Fruit fly (Drosophila melanogaster): ENCODE measurements around the gene Ctr1A.

The Ctr1A gene

dm6 chrX:6624977-6625591 is 36.4 kb upstream of the Ctr1A start:
- TF ChIP-seq psq (GFP tag; optimal IDR thresholded peaks at IDR 0.05), result no peak
- peak in 1 of 2 experiments; percentile 33 for TF ChIP-seq foxo (GFP tag; optimal IDR thresholded peaks at IDR 0.05)
- TF ChIP-seq Rel (GFP tag; optimal IDR thresholded peaks at IDR 0.05), result no peak
- no peak for TF ChIP-seq Rel (tag; optimal IDR thresholded peaks at IDR 0.05)
- TF ChIP-seq woc (GFP tag; optimal IDR thresholded peaks at IDR 0.05), result peak; percentile 11
- TF ChIP-seq tai (GFP tag; optimal IDR thresholded peaks at IDR 0.05), result no peak
- TF ChIP-seq dsf (GFP tag; optimal IDR thresholded peaks at IDR 0.05; ENCODE audit: borderline replicate concordance), result no peak
- TF ChIP-seq CG32264 (GFP tag; optimal IDR thresholded peaks at IDR 0.05), result no peak
- no peak for TF ChIP-seq Vsx2 (GFP tag; optimal IDR thresholded peaks at IDR 0.05; ENCODE audit: partially characterized antibody)
- no peak for TF ChIP-seq dmrt93B (GFP tag; optimal IDR thresholded peaks at IDR 0.05)
- no peak for TF ChIP-seq jim (GFP tag; optimal IDR thresholded peaks at IDR 0.05)
- no peak for TF ChIP-seq CrebA (GFP tag; optimal IDR thresholded peaks at IDR 0.05; ENCODE audit: borderline replicate concordance)
- no peak for TF ChIP-seq pan (optimal IDR thresholded peaks at IDR 0.05)
- TF ChIP-seq Dif (GFP tag; optimal IDR thresholded peaks at IDR 0.05; ENCODE audit: partially characterized antibody), result no peak
- TF ChIP-seq Hr83 (GFP tag; optimal IDR thresholded peaks at IDR 0.05; ENCODE audit: poor library complexity, severe bottlenecking), result no peak
- TF ChIP-seq Hr78 (GFP tag; optimal IDR thresholded peaks at IDR 0.05), result no peak
- TF ChIP-seq Abd-B (GFP tag; optimal IDR thresholded peaks at IDR 0.05), result no peak
- TF ChIP-seq CG9705 (GFP tag; optimal IDR thresholded peaks at IDR 0.05), result no peak
- no peak for TF ChIP-seq usp (GFP tag; optimal IDR thresholded peaks at IDR 0.05)
- TF ChIP-seq Mio (GFP tag; optimal IDR thresholded peaks at IDR 0.05), result no peak
- TF ChIP-seq OdsH (GFP tag; optimal IDR thresholded peaks at IDR 0.05), result no peak
- TF ChIP-seq rgr (GFP tag; optimal IDR thresholded peaks at IDR 0.05), result peak; percentile 27
- TF ChIP-seq Dfd (GFP tag; optimal IDR thresholded peaks at IDR 0.05), result no peak
- TF ChIP-seq sv (GFP tag; optimal IDR thresholded peaks at IDR 0.05), result no peak
- TF ChIP-seq h (GFP tag; optimal IDR thresholded peaks at IDR 0.05), result peak; percentile 22
- TF ChIP-seq Myc (optimal IDR thresholded peaks at IDR 0.05), result no peak
- TF ChIP-seq br (GFP tag; optimal IDR thresholded peaks at IDR 0.05), result no peak
- TF ChIP-seq Hnf4 (GFP tag; optimal IDR thresholded peaks at IDR 0.05), result no peak
- peak; percentile 36 for TF ChIP-seq ey (GFP tag; optimal IDR thresholded peaks at IDR 0.05)
- peak; percentile 29 for TF ChIP-seq fru (GFP tag; optimal IDR thresholded peaks at IDR 0.05)
- TF ChIP-seq sage (GFP tag; optimal IDR thresholded peaks at IDR 0.05), result no peak

- TF ChIP-seq Rel (GFP tag; optimal IDR thresholded peaks at IDR 0.05), result no peak
- no peak for TF ChIP-seq Rel (tag; optimal IDR thresholded peaks at IDR 0.05)
- no peak for TF ChIP-seq woc (GFP tag; optimal IDR thresholded peaks at IDR 0.05)
- TF ChIP-seq Jra (GFP tag; optimal IDR thresholded peaks at IDR 0.05), result no peak
- TF ChIP-seq HLH106 (tag; optimal IDR thresholded peaks at IDR 0.05), result no peak
- TF ChIP-seq dsf (GFP tag; optimal IDR thresholded peaks at IDR 0.05; ENCODE audit: borderline replicate concordance), result no peak
- no peak for TF ChIP-seq sv (GFP tag; optimal IDR thresholded peaks at IDR 0.05)
- no peak for TF ChIP-seq Dfd (GFP tag; optimal IDR thresholded peaks at IDR 0.05)
- no peak for TF ChIP-seq usp (GFP tag; optimal IDR thresholded peaks at IDR 0.05)
- no peak for TF ChIP-seq Abd-B (GFP tag; optimal IDR thresholded peaks at IDR 0.05)
- no peak for TF ChIP-seq tai (GFP tag; optimal IDR thresholded peaks at IDR 0.05)
- no peak for TF ChIP-seq N (GFP tag; optimal IDR thresholded peaks at IDR 0.05)
- TF ChIP-seq Sp1 (GFP tag; optimal IDR thresholded peaks at IDR 0.05), result no peak
- no peak for TF ChIP-seq brk (GFP tag; optimal IDR thresholded peaks at IDR 0.05)
- TF ChIP-seq Mio (GFP tag; optimal IDR thresholded peaks at IDR 0.05), result no peak
- no peak for TF ChIP-seq OdsH (GFP tag; optimal IDR thresholded peaks at IDR 0.05)
- TF ChIP-seq fru (GFP tag; optimal IDR thresholded peaks at IDR 0.05), result no peak
- TF ChIP-seq dl (GFP tag; optimal IDR thresholded peaks at IDR 0.05; ENCODE audit: insufficient read depth in 1 of 2, partially characterized antibody in 2 of 2), result no peak
- no peak for TF ChIP-seq Hr78 (GFP tag; optimal IDR thresholded peaks at IDR 0.05)
- TF ChIP-seq jim (GFP tag; optimal IDR thresholded peaks at IDR 0.05), result no peak
- no peak for TF ChIP-seq sage (GFP tag; optimal IDR thresholded peaks at IDR 0.05)
Measured at dm6 chrX:6631885-6632284, 29.6 kb upstream of the Ctr1A start.

dm6 chrX:6633659-6634058 is 27.8 kb upstream of the Ctr1A start, which contains the start of gene CG14443:
TSS of gene CG14443 (plus strand) at chrX:6633959.
- TF ChIP-seq h (GFP tag; optimal IDR thresholded peaks at IDR 0.05), result no peak
- no peak for TF ChIP-seq Mio (GFP tag; optimal IDR thresholded peaks at IDR 0.05)
- no peak for TF ChIP-seq Abd-B (GFP tag; optimal IDR thresholded peaks at IDR 0.05)
- TF ChIP-seq fru (GFP tag; optimal IDR thresholded peaks at IDR 0.05), result no peak
